Fruit fly (Drosophila melanogaster): ENCODE results near the gene Argk2.

Gene Argk2

DNA sequence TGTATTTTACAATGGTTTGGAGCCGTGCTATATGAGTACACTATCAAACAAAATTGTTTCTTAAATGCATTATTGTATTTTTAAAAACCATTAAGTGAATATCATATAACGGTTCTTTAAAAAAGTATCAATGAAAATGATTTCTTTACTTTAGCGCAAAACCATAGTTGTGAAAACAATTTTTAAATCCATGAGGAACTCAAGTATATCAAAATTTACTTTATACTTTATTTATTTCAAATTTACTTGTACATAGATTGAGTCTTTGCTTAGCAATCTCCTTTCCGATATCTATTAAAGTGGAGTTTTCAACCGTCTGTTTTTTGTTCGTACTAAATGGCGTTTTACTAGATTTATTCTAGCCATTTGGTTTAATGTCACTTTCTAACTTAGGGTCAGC lies at the start of gene Argk2:
Gene Argk2, plus strand, starts transcription at position 378 of the 400 bp plus-strand sequence.
- TF ChIP-seq tj (GFP tag; optimal IDR thresholded peaks at IDR 0.05) (no peak), cic (GFP tag; optimal IDR thresholded peaks at IDR 0.05) (no peak), CG7101 (tag; optimal IDR thresholded peaks at IDR 0.05) (no peak), cnc (optimal IDR thresholded peaks at IDR 0.05) (no peak), ovo (GFP tag; optimal IDR thresholded peaks at IDR 0.05) (no peak), bab1 (GFP tag; optimal IDR thresholded peaks at IDR 0.05) (no peak), CG33017 (tag; optimal IDR thresholded peaks at IDR 0.05) (no peak), Clk (GFP tag; optimal IDR thresholded peaks at IDR 0.05) (no peak), kay (GFP tag; ENCODE audit: borderline replicate concordance) (no peak), CG5204 (GFP tag; optimal IDR thresholded peaks at IDR 0.05) (no peak), Hr96 (GFP tag; optimal IDR thresholded peaks at IDR 0.05) (no peak), CG7045 (GFP tag; optimal IDR thresholded peaks at IDR 0.05) (no peak), Mnt (GFP tag; optimal IDR thresholded peaks at IDR 0.05) (no peak)

DNA sequence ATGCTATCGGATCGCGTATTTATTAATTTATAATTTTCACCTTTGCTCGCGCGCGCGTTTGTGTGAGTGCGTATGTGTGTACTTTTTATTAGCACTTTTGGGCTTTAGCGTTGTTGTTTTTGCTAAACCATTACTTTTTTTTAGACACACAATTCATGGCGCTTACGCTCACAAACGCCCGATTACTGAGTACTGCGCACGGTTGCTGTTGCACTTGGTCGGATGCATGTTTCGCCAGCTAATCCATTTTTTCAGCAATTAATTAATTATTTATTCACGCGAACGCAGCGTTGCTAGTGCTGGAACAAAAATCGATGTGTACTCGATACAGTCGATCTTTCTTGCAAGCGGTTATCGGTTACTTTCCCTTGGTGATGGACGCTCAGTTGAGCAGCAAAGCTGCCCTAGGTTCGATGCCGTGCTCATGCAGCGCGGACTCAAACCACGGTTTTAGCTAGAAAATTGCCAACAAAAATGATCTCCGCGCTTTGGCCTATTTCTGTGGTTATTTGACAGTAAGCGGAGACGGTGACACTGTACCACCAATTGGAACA lies 49.5 kb upstream of the Argk2 start, which contains the start of the genes smg and CG5087:
Gene smg, minus strand, starts transcription at position 304 of the 554 bp plus-strand sequence.
Gene CG5087, plus strand, starts transcription at position 499 of the 554 bp plus-strand sequence.
- peak; percentile 74 for TF ChIP-seq bab1 (GFP tag; optimal IDR thresholded peaks at IDR 0.05)
- TF ChIP-seq pad (GFP tag; optimal IDR thresholded peaks at IDR 0.05), result no peak
- TF ChIP-seq Mnt (GFP tag; optimal IDR thresholded peaks at IDR 0.05), result peak; percentile 55
- peak; percentile 17 for TF ChIP-seq tj (GFP tag; optimal IDR thresholded peaks at IDR 0.05)
- TF ChIP-seq CG12768 (GFP tag; optimal IDR thresholded peaks at IDR 0.05), result no peak
- peak; percentile 57 for TF ChIP-seq ovo (GFP tag; optimal IDR thresholded peaks at IDR 0.05)
- peak; percentile 62 for TF ChIP-seq CG1620 (GFP tag; optimal IDR thresholded peaks at IDR 0.05)
- peak; percentile 4 for TF ChIP-seq CG11617 (GFP tag; optimal IDR thresholded peaks at IDR 0.05)
- TF ChIP-seq toe (GFP tag; optimal IDR thresholded peaks at IDR 0.05), result peak; percentile 46
- no peak for TF ChIP-seq kay (GFP tag; ENCODE audit: borderline replicate concordance)
- peak; percentile 6 for TF ChIP-seq CG14711 (tag; optimal IDR thresholded peaks at IDR 0.05)

DNA sequence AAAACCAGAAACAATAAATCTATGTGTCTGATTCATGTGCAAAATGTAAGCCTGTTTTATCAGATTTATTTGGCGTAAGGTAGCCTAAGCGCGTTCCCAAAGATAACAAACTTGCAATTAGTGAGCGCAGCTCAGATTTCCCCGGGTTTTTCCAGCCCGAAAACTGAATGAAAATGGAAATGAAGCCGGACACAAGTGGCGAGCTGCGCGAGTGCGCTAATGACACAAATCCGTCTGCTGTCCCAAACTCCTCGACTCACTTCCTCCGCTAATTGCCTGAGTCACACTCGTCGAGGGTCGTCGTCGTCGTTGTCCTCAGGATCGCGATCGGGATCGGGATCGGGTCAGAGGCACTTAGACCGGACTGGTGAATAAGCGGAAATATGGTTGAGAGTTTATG lies 44.7 kb upstream of the Argk2 start:
- TF ChIP-seq Crg-1 (GFP tag; optimal IDR thresholded peaks at IDR 0.05) (no peak), CG5204 (GFP tag; optimal IDR thresholded peaks at IDR 0.05) (no peak), bab1 (GFP tag; optimal IDR thresholded peaks at IDR 0.05) (no peak), CG12768 (GFP tag; optimal IDR thresholded peaks at IDR 0.05) (no peak), CG11617 (GFP tag; optimal IDR thresholded peaks at IDR 0.05) (no peak), CG33017 (tag; optimal IDR thresholded peaks at IDR 0.05) (no peak), pad (GFP tag; optimal IDR thresholded peaks at IDR 0.05) (no peak), toe (GFP tag; optimal IDR thresholded peaks at IDR 0.05) (no peak), CG7101 (tag; optimal IDR thresholded peaks at IDR 0.05) (no peak), Clk (GFP tag; optimal IDR thresholded peaks at IDR 0.05) (no peak), cnc (optimal IDR thresholded peaks at IDR 0.05) (no peak), cic (GFP tag; optimal IDR thresholded peaks at IDR 0.05) (no peak), Hr96 (GFP tag; optimal IDR thresholded peaks at IDR 0.05) (no peak), tj (GFP tag; optimal IDR thresholded peaks at IDR 0.05) (no peak)

DNA sequence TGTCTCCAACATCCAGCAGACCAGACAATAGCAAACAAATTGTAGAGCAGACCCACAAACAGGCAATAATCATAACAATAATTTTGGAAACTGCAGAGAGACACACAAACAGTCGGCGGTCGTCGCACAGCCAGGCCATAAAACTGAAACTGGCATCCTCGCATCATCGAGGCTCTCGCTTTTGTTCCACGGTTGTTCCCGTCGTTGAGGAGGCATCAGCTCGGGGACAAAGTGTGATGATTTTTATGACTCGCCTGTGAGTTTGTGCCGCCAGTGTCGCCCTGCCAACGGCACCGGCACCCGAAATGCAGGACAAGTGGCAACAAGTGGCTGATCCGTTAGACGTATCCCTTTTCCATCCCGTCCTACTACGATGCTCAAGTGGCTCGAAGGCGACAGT lies 43.9 kb upstream of the Argk2 start:
- TF ChIP-seq CG11617 (GFP tag; optimal IDR thresholded peaks at IDR 0.05) (no peak), Hr96 (GFP tag; optimal IDR thresholded peaks at IDR 0.05) (no peak), bab1 (GFP tag; optimal IDR thresholded peaks at IDR 0.05) (no peak), Crg-1 (GFP tag; optimal IDR thresholded peaks at IDR 0.05) (no peak), ovo (GFP tag; optimal IDR thresholded peaks at IDR 0.05) (no peak), CG14711 (tag; optimal IDR thresholded peaks at IDR 0.05) (no peak), CG12768 (GFP tag; optimal IDR thresholded peaks at IDR 0.05) (no peak), Clk (GFP tag; optimal IDR thresholded peaks at IDR 0.05) (no peak), kay (GFP tag; ENCODE audit: borderline replicate concordance) (no peak), CG1620 (GFP tag; optimal IDR thresholded peaks at IDR 0.05) (no peak), CG7101 (tag; optimal IDR thresholded peaks at IDR 0.05) (no peak), CG7045 (GFP tag; optimal IDR thresholded peaks at IDR 0.05) (no peak), CG33017 (tag; optimal IDR thresholded peaks at IDR 0.05) (no peak), cic (GFP tag; optimal IDR thresholded peaks at IDR 0.05) (no peak), tj (GFP tag; optimal IDR thresholded peaks at IDR 0.05) (no peak), CG5204 (GFP tag; optimal IDR thresholded peaks at IDR 0.05) (no peak), Mnt (GFP tag; optimal IDR thresholded peaks at IDR 0.05) (no peak)

DNA sequence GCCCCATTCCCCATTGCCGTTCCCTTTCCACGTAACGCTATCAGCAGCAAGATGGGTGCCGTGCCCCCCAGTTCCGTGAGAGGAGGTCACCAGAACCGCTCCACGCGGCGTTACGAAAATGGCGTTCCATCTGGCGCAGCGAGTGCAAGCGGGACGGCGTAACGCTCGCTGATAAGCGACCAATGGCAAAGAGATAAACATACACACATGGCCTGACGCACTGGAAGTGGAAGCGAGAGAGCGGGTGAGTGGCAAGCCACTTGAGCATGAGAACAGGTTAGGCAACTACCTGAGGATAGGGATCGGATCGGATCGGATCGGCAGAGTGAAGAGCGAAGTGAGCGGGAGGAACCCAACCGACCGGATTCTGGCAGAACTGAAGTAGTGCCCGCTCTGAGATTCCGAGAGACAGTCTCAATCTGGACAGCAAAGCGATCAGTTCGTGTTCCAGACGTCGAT lies 42.4 kb upstream of the Argk2 start, which contains the start of gene Doc3:
Gene Doc3, plus strand, starts transcription at position 409 of the 459 bp plus-strand sequence.
- no peak for TF ChIP-seq CG7045 (GFP tag; optimal IDR thresholded peaks at IDR 0.05)
- no peak for TF ChIP-seq Mnt (GFP tag; optimal IDR thresholded peaks at IDR 0.05)
- no peak for TF ChIP-seq kay (GFP tag; ENCODE audit: borderline replicate concordance)
- TF ChIP-seq Hr96 (GFP tag; optimal IDR thresholded peaks at IDR 0.05), result no peak
- no peak for TF ChIP-seq CG14711 (tag; optimal IDR thresholded peaks at IDR 0.05)
- no peak for TF ChIP-seq CG1620 (GFP tag; optimal IDR thresholded peaks at IDR 0.05)
- no peak for TF ChIP-seq CG5204 (GFP tag; optimal IDR thresholded peaks at IDR 0.05)
- no peak for TF ChIP-seq bab1 (GFP tag; optimal IDR thresholded peaks at IDR 0.05)
- TF ChIP-seq ovo (GFP tag; optimal IDR thresholded peaks at IDR 0.05), result no peak
- no peak for TF ChIP-seq cic (GFP tag; optimal IDR thresholded peaks at IDR 0.05)
- TF ChIP-seq CG11617 (GFP tag; optimal IDR thresholded peaks at IDR 0.05), result no peak
- no peak for TF ChIP-seq CG7101 (tag; optimal IDR thresholded peaks at IDR 0.05)
- TF ChIP-seq CG12768 (GFP tag; optimal IDR thresholded peaks at IDR 0.05), result no peak
- TF ChIP-seq Clk (GFP tag; optimal IDR thresholded peaks at IDR 0.05), result no peak
- no peak for TF ChIP-seq CG33017 (tag; optimal IDR thresholded peaks at IDR 0.05)
- TF ChIP-seq pad (GFP tag; optimal IDR thresholded peaks at IDR 0.05), result no peak
- TF ChIP-seq tj (GFP tag; optimal IDR thresholded peaks at IDR 0.05), result no peak
- no peak for TF ChIP-seq toe (GFP tag; optimal IDR thresholded peaks at IDR 0.05)

DNA sequence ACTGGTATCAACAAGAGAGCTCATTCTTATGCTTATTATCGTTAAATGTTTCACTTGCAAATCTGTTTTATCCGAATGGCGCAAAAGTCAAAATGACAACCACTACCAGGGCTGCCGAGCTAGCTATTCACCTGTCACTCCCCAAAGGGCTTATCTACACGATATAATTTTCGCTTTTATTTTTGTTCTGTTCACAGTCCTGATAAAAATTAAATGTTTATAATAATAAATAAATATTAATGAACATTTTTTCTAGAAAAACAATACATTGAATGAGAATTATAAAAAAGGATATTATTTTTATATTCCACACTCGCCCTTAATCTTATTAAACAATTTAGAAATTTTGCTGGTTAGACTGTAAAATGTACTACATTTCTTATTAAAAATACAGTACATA lies 37.5 kb upstream of the Argk2 start, which contains the start of gene CG5194:
Gene CG5194, minus strand, starts transcription at position 101 of the 400 bp plus-strand sequence.
- TF ChIP-seq Hr96 (GFP tag; optimal IDR thresholded peaks at IDR 0.05), result no peak

Measured in whole organism, adult.